Worm (Caenorhabditis elegans) whole organism, L1 larva: ENCODE measurements around the gene arrd-5.

Source experiments
- C04F5.9 ChIP-seq: sonication (generic microtip); optimal IDR thresholded peaks from 2 replicates; lab custom pipeline; 2016; ENCODE audit warnings: missing genetic modification characterization, missing compliant biosample characterization
- ama-1 ChIP-seq: fragments of 150-350 bp; optimal IDR thresholded peaks from 2 replicates; lab custom pipeline; 2014
- ceh-8 ChIP-seq: fragments of 200-800 bp; sonication (Bioruptor generic); optimal IDR thresholded peaks from 2 replicates; lab custom pipeline; 2018; ENCODE audit warnings: mild to moderate bottlenecking, missing genetic modification characterization, moderate library complexity, missing compliant biosample characterization
- ceh-82 ChIP-seq, 3 experiments: fragments of 150-350 bp in 1 of 3; sonication (generic microtip) in 2 of 3; optimal IDR thresholded peaks; 2 replicates each; lab custom pipeline; 2014 to 2017; ENCODE audit warnings: missing biosample characterization in 3 of 3, missing genetic modification characterization in 3 of 3
- ceh-88 ChIP-seq: fragments of 200-800 bp; sonication (Bioruptor generic); IDR thresholded peaks from 2 replicates; pipeline ENCODE4 v1.3.6; 2022; ENCODE audit warnings: missing genetic modification characterization, missing compliant biosample characterization
- ceh-90 ChIP-seq: sonication (generic microtip); optimal IDR thresholded peaks from 2 replicates; lab custom pipeline; 2016; ENCODE audit warnings: missing genetic modification characterization, missing compliant biosample characterization
- ces-1 ChIP-seq: fragments of 150-350 bp; optimal IDR thresholded peaks from 2 replicates; lab custom pipeline; 2014; ENCODE audit warnings: missing biosample characterization, missing genetic modification reagents, missing genetic modification characterization
- dsc-1 ChIP-seq: sonication (generic microtip); optimal IDR thresholded peaks from 2 replicates; lab custom pipeline; 2016; ENCODE audit warnings: mild to moderate bottlenecking, missing genetic modification characterization, missing compliant biosample characterization
- efl-3 ChIP-seq: fragments of 200-800 bp; sonication (Bioruptor generic); optimal IDR thresholded peaks from 2 replicates; lab custom pipeline; 2018; ENCODE audit warnings: mild to moderate bottlenecking, missing genetic modification characterization, missing compliant biosample characterization
- egl-13 ChIP-seq: sonication (generic microtip); optimal IDR thresholded peaks from 2 replicates; lab custom pipeline; 2016; ENCODE audit warnings: missing genotype, missing genetic modification reagents, missing genetic modification characterization, missing compliant biosample characterization
- fkh-10 ChIP-seq: sonication (generic microtip); optimal IDR thresholded peaks from 2 replicates; lab custom pipeline; 2017; ENCODE audit warnings: missing biosample characterization, missing genetic modification reagents, missing genetic modification characterization
- fkh-4 ChIP-seq: sonication (generic microtip); optimal IDR thresholded peaks from 2 replicates; lab custom pipeline; 2016; ENCODE audit warnings: missing compliant biosample characterization, missing genetic modification characterization, borderline replicate concordance
- fos-1 ChIP-seq: fragments of 150-350 bp; optimal IDR thresholded peaks from 2 replicates; lab custom pipeline; 2014; ENCODE audit warnings: missing biosample characterization, missing genetic modification characterization
- grh-1 ChIP-seq: fragments of 200-800 bp; sonication (Bioruptor generic); IDR thresholded peaks from 2 replicates; pipeline ENCODE4 v1.3.6; 2022; ENCODE audit warnings: missing genetic modification reagents, missing genetic modification characterization, missing compliant biosample characterization
- hlh-4 ChIP-seq: sonication (generic microtip); optimal IDR thresholded peaks from 2 replicates; lab custom pipeline; 2016; ENCODE audit warnings: mild to moderate bottlenecking, missing genetic modification characterization, missing compliant biosample characterization
- hpl-2 ChIP-seq: fragments of 150-350 bp; optimal IDR thresholded peaks from 2 replicates; lab custom pipeline; 2014; ENCODE audit warnings: missing biosample characterization, missing genetic modification reagents, missing genetic modification characterization
- jun-1 ChIP-seq: fragments of 150-350 bp; optimal IDR thresholded peaks from 2 replicates; lab custom pipeline; 2014; ENCODE audit warnings: missing biosample characterization, missing genetic modification reagents, missing genetic modification characterization
- lin-14 ChIP-seq: fragments of 200-800 bp; sonication (Bioruptor generic); optimal IDR thresholded peaks from 2 replicates; lab custom pipeline; 2018; ENCODE audit warnings: mild to moderate bottlenecking, missing genetic modification characterization, moderate library complexity, missing compliant biosample characterization
- lin-15B ChIP-seq: fragments of 150-350 bp; sonication (generic microtip); optimal IDR thresholded peaks from 3 replicates; lab custom pipeline; 2014; ENCODE audit warnings: missing biosample characterization, missing genetic modification characterization
- lin-35 ChIP-seq, 2 experiments: fragments of 150-350 bp; optimal IDR thresholded peaks; 2 replicates each; lab custom pipeline; 2014; ENCODE audit warnings: missing biosample characterization in 2 of 2, missing genetic modification characterization in 2 of 2, missing genetic modification reagents in 2 of 2
- lir-3 ChIP-seq: sonication (generic microtip); optimal IDR thresholded peaks from 2 replicates; lab custom pipeline; 2016; ENCODE audit warnings: mild to moderate bottlenecking, missing genetic modification characterization, moderate library complexity, missing compliant biosample characterization; ENCODE audit not compliant: poor library complexity
- mep-1 ChIP-seq: fragments of 150-350 bp; optimal IDR thresholded peaks from 2 replicates; lab custom pipeline; 2014; ENCODE audit warnings: missing biosample characterization, missing genetic modification characterization
- nhr-11 ChIP-seq: fragments of 150-350 bp; optimal IDR thresholded peaks from 2 replicates; lab custom pipeline; 2014; ENCODE audit warnings: missing biosample characterization, missing genetic modification characterization
- nhr-19 ChIP-seq: fragments of 200-800 bp; sonication (Bioruptor generic); conservative IDR thresholded peaks from 2 replicates; pipeline ENCODE4 v1.3.6; 2022; ENCODE audit warnings: missing genetic modification characterization, missing compliant biosample characterization
- nhr-20 ChIP-seq: sonication (generic microtip); optimal IDR thresholded peaks from 2 replicates; lab custom pipeline; 2016; ENCODE audit warnings: mild to moderate bottlenecking, missing genetic modification characterization, missing compliant biosample characterization
- nhr-47 ChIP-seq: sonication (generic microtip); optimal IDR thresholded peaks from 2 replicates; lab custom pipeline; 2016; ENCODE audit warnings: mild to moderate bottlenecking, missing genetic modification characterization, moderate library complexity, missing compliant biosample characterization
- nhr-84 ChIP-seq: sonication (generic microtip); optimal IDR thresholded peaks from 2 replicates; lab custom pipeline; 2017; ENCODE audit warnings: missing biosample characterization, missing genetic modification characterization
- nhr-90 ChIP-seq: sonication (generic microtip); optimal IDR thresholded peaks from 2 replicates; lab custom pipeline; 2016; ENCODE audit warnings: mild to moderate bottlenecking, missing genetic modification characterization, missing compliant biosample characterization; ENCODE audit not compliant: poor library complexity
- snpc-4 ChIP-seq: fragments of 150-350 bp; optimal IDR thresholded peaks from 2 replicates; lab custom pipeline; 2014; ENCODE audit warnings: missing biosample characterization, missing genetic modification characterization
- snu-23 ChIP-seq: sonication (generic microtip); optimal IDR thresholded peaks from 2 replicates; lab custom pipeline; 2016; ENCODE audit warnings: missing genetic modification characterization, missing compliant biosample characterization
- sptf-1 ChIP-seq: fragments of 150-350 bp; optimal IDR thresholded peaks from 2 replicates; lab custom pipeline; 2014; ENCODE audit warnings: missing biosample characterization, missing genetic modification characterization
- unc-62 ChIP-seq: fragments of 150-350 bp; optimal IDR thresholded peaks from 2 replicates; lab custom pipeline; 2014; ENCODE audit warnings: missing biosample characterization, missing genetic modification reagents, missing genetic modification characterization
- unc-86 ChIP-seq: sonication (generic microtip); optimal IDR thresholded peaks from 2 replicates; lab custom pipeline; 2016; ENCODE audit warnings: missing genetic modification characterization, missing compliant biosample characterization
- vab-15 ChIP-seq: sonication (generic microtip); optimal IDR thresholded peaks from 2 replicates; lab custom pipeline; 2017; ENCODE audit warnings: missing genotype, mild to moderate bottlenecking, missing genetic modification characterization, missing compliant biosample characterization
- zip-4 ChIP-seq: fragments of 200-800 bp; sonication (Bioruptor generic); optimal IDR thresholded peaks from 2 replicates; lab custom pipeline; 2018; ENCODE audit warnings: mild to moderate bottlenecking, missing genetic modification characterization, moderate library complexity, missing compliant biosample characterization
- ztf-4 ChIP-seq: fragments of 150-350 bp; optimal IDR thresholded peaks from 2 replicates; lab custom pipeline; 2014; ENCODE audit warnings: missing biosample characterization, missing genetic modification characterization

arrd-5 gene

ce11 chrII:9857791-9858190, 22.8 kb downstream of the arrd-5 start, which contains the start of gene chil-6:
Gene chil-6, minus strand, starts transcription at chrII:9857891.
- TF ChIP-seq zip-4 (GFP tag; lab: Kevin White, UChicago) (no peak), sptf-1 (tag; lab: Kevin White, UChicago) (no peak), hlh-4 (tag; lab: Kevin White, UChicago) (no peak), ceh-82 (tag; optimal IDR thresholded peaks at IDR 0.05; lab: Kevin White, UChicago) (no peak), nhr-47 (no peak), ceh-90 (tag; lab: Kevin White, UChicago) (no peak), nhr-90 (tag; lab: Kevin White, UChicago) (no peak), jun-1 (tag; lab: Kevin White, UChicago) (no peak), lin-14 (GFP tag; lab: Kevin White, UChicago) (no peak), nhr-20 (tag; lab: Kevin White, UChicago) (no peak)

ce11 chrII:9859575-9859974, 24.6 kb downstream of the arrd-5 start, which contains the start of gene chil-5:
Gene chil-5, minus strand, starts transcription at chrII:9859675.
- TF ChIP-seq unc-62 (GFP tag; lab: Kevin White, UChicago) (no peak), vab-15 (tag; lab: Kevin White, UChicago) (no peak), fkh-10 (GFP tag; lab: Kevin White, UChicago) (no peak), nhr-84 (no peak), lin-35 (GFP tag; optimal IDR thresholded peaks at IDR 0.05; lab: Kevin White, UChicago) (no peak), dsc-1 (tag; lab: Kevin White, UChicago) (no peak), snu-23 (GFP tag; lab: Kevin White, UChicago) (no peak), lir-3 (tag; lab: Kevin White, UChicago) (no peak), snpc-4 (tag; lab: Kevin White, UChicago) (no peak), unc-86 (no peak), fos-1 (tag; lab: Kevin White, UChicago) (no peak), ces-1 (GFP tag; lab: Kevin White, UChicago) (no peak)

- TF ChIP-seq lin-15B (no peak), egl-13 (tag; lab: Kevin White, UChicago) (no peak), hlh-4 (tag; lab: Kevin White, UChicago) (no peak), C04F5.9 (tag; lab: Kevin White, UChicago) (no peak), mep-1 (tag; lab: Kevin White, UChicago) (no peak), snpc-4 (tag; lab: Kevin White, UChicago) (no peak), grh-1 (GFP tag; lab: Robert Waterston, UW) (no peak), lin-14 (GFP tag; lab: Kevin White, UChicago) (no peak), nhr-11 (tag; lab: Kevin White, UChicago) (no peak)
These were observed 26.4 kb downstream of the arrd-5 start, which contains the start of gene chil-3 for ce11 chrII:9861394-9861793. Gene chil-3, minus strand, starts transcription at chrII:9861494.

ce11 chrII:9862147-9862546, 27.1 kb downstream of the arrd-5 start, which contains the start of gene C08H9.18:
Gene C08H9.18, minus strand, starts transcription at chrII:9862247.
- TF ChIP-seq ceh-8 (GFP tag; lab: Kevin White, UChicago) (no peak), efl-3 (GFP tag; lab: Kevin White, UChicago) (no peak), ama-1 (lab: Kevin White, UChicago) (no peak), ztf-4 (tag; lab: Kevin White, UChicago) (no peak), snu-23 (GFP tag; lab: Kevin White, UChicago) (no peak), C04F5.9 (tag; lab: Kevin White, UChicago) (no peak), fkh-4 (tag; lab: Kevin White, UChicago) (no peak), hpl-2 (GFP tag; lab: Kevin White, UChicago) (no peak), nhr-19 (no peak), jun-1 (tag; lab: Kevin White, UChicago) (no peak), ceh-88 (no peak)
- TF ChIP-seq, all 84 proteins: peak for 0
